Worm (Caenorhabditis elegans) whole organism, early embryonic: ENCODE data around the gene gcy-34.

Source experiments
- F13C5.2 ChIP-seq: sonication (generic microtip); optimal IDR thresholded peaks from 2 replicates; lab custom pipeline; 2017; ENCODE audit warnings: mild to moderate bottlenecking, missing genetic modification characterization, inconsistent platforms, missing compliant biosample characterization
- ama-1 ChIP-seq: fragments of 150-350 bp; optimal IDR thresholded peaks from 2 replicates; lab custom pipeline; 2014
- flt-1 ChIP-seq: fragments of 200-800 bp; sonication (Bioruptor generic); IDR thresholded peaks from 2 replicates; pipeline ENCODE4 v1.3.6; 2022; ENCODE audit warnings: missing genetic modification characterization, missing compliant biosample characterization
- hmg-4 ChIP-seq: fragments of 200-800 bp; sonication (Bioruptor generic); optimal IDR thresholded peaks from 2 replicates; lab custom pipeline; 2018; ENCODE audit warnings: mild to moderate bottlenecking, missing genetic modification characterization, missing compliant biosample characterization
- sea-1 ChIP-seq: fragments of 200-800 bp; sonication (Bioruptor generic); conservative IDR thresholded peaks from 2 replicates; pipeline ENCODE4 v1.3.6; 2022; ENCODE audit warnings: missing genetic modification characterization, missing compliant biosample characterization
- tbx-11 ChIP-seq: fragments of 200-800 bp; sonication (Bioruptor generic); IDR thresholded peaks from 2 replicates; pipeline ENCODE4 v1.3.6; 2022; ENCODE audit warnings: missing genetic modification characterization, missing compliant biosample characterization

DNA sequence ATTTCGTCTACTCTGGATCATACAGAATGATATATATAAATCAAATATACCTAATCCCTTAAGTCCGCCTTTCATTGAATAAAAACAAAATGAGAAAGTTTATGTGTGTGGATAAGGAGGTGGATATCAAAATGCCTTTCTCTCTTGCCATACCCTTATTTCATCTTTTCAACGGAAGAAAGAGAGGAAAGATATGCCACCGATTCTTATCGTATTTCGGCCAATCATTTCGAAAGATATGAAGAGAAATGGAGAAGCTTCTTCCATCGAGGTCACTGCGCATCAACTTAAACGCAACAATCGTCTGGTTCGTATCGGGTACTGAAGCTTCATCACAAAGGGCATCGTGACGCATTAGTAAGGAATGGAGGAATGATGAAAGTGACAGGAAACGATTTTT, 27.6 kb upstream of the gcy-34 start:
- TF ChIP-seq ama-1 (lab: Kevin White, UChicago) = no peak
- TF ChIP-seq hmg-4 (GFP tag; lab: Kevin White, UChicago) = no peak
- TF ChIP-seq sea-1 (GFP tag; lab: Robert Waterston, UW) = no peak
- no peak for TF ChIP-seq tbx-11
- TF ChIP-seq F13C5.2 (tag; lab: Kevin White, UChicago) = no peak
- TF ChIP-seq flt-1 (GFP tag; lab: Robert Waterston, UW) = no peak
